Fruit fly (Drosophila melanogaster): Measurements from ENCODE around the gene Jon99Cii.
A peak's percentile ranks its signal among the peaks of the same experiment; 100 is the strongest.

The Jon99Cii gene

DNA sequence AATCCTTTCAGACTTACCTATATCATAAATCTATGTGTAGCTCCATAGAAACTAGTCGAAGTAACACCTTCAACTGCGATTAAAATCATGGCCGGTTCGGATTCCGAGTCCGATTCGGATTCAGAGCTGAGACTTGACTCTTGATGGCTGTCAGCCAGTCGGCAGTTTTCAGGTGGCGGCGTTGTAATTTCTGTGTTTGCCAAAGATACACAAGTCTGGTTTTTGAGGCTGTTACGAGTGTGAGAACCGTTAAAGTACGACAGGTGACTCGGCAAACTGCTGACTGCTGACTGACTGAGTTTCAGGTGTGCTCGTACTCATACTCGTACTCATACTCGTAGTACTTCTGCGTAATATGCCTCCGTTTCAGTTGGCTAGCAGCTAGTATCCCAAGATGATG is 33.2 kb downstream of the Jon99Cii start (continued):
- TF ChIP-seq pan (optimal IDR thresholded peaks at IDR 0.05): no peak
- no peak for TF ChIP-seq fru (GFP tag; optimal IDR thresholded peaks at IDR 0.05)
- peak; percentile 21 for TF ChIP-seq rgr (GFP tag; optimal IDR thresholded peaks at IDR 0.05)
- no peak for TF ChIP-seq dsf (GFP tag; optimal IDR thresholded peaks at IDR 0.05; ENCODE audit: borderline replicate concordance)

DNA sequence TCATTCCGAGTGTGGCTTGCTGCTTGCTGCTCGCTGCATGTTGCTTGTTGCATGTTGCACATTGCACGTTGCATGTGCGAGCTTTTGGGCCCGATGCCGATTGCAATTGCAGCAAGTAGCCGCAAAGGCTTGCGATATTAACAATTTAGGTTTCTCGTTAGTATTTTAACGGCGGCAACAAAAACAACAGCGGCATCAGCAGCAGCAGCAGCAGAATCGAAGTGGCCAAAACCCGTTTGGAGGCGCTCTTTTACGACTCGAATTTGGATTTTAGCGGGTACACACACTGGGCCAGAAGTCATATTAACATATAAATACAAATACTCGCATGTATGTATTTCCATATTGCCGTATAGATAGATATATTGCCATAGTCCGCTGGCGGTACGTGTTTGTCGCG is 44.1 kb downstream of the Jon99Cii start:
- TF ChIP-seq HLH106 (tag; optimal IDR thresholded peaks at IDR 0.05): no peak
- no peak for TF ChIP-seq CrebA (GFP tag; optimal IDR thresholded peaks at IDR 0.05; ENCODE audit: borderline replicate concordance)
- TF ChIP-seq pan (optimal IDR thresholded peaks at IDR 0.05): no peak
- TF ChIP-seq Vsx2 (GFP tag; optimal IDR thresholded peaks at IDR 0.05; ENCODE audit: partially characterized antibody): no peak
- TF ChIP-seq dsf (GFP tag; optimal IDR thresholded peaks at IDR 0.05; ENCODE audit: borderline replicate concordance): no peak
- no peak for TF ChIP-seq Dfd (GFP tag; optimal IDR thresholded peaks at IDR 0.05)

DNA sequence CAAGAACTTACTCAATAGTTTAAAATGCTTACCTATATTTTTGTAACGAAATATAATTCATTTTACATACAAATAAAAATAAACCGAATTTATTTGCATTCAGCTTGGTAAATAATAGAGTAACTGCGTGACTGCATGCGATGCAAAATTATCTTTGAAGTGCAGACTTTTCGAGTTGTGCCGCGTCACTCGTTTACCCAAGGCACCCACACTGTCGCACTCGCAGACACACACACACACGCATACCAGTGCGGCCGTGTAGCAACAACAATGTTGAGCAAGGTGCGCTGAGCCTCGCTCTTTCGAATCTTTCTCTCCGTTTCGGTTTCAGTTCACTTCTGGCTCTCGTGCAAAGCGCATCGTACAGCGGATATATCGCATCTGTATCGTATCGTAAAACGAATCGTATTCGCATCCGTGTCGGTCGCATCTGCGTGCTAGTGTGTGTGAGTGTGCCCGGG is 47.7 kb downstream of the Jon99Cii start, which contains the start of gene CG31038:
CG31038 (plus strand) TSS at position 327 of the 461 bp plus-strand sequence.
- TF ChIP-seq Rel (GFP tag; optimal IDR thresholded peaks at IDR 0.05) (no peak), Rel (tag; optimal IDR thresholded peaks at IDR 0.05) (peak; percentile 67), GATAd (GFP tag; optimal IDR thresholded peaks at IDR 0.05) (no peak), Vsx2 (GFP tag; optimal IDR thresholded peaks at IDR 0.05; ENCODE audit: partially characterized antibody) (peak; percentile 46), brk (GFP tag; optimal IDR thresholded peaks at IDR 0.05) (peak; percentile 71), Jra (GFP tag; optimal IDR thresholded peaks at IDR 0.05) (peak; percentile 43), dsf (GFP tag; optimal IDR thresholded peaks at IDR 0.05; ENCODE audit: borderline replicate concordance) (no peak), OdsH (GFP tag; optimal IDR thresholded peaks at IDR 0.05) (peak; percentile 59), Hr83 (GFP tag; optimal IDR thresholded peaks at IDR 0.05; ENCODE audit: poor library complexity, severe bottlenecking) (peak; percentile 78), CrebA (GFP tag; optimal IDR thresholded peaks at IDR 0.05; ENCODE audit: borderline replicate concordance) (no peak), Myc (optimal IDR thresholded peaks at IDR 0.05) (no peak), N (GFP tag; optimal IDR thresholded peaks at IDR 0.05) (peak; percentile 34), foxo (GFP tag; optimal IDR thresholded peaks at IDR 0.05) (peak in 1 of 2 experiments; percentile 37), Dfd (GFP tag; optimal IDR thresholded peaks at IDR 0.05) (no peak), Hnf4 (GFP tag; optimal IDR thresholded peaks at IDR 0.05) (peak; percentile 63), sage (GFP tag; optimal IDR thresholded peaks at IDR 0.05) (peak; percentile 62), lola (GFP tag; optimal IDR thresholded peaks at IDR 0.05) (no peak), jim (GFP tag; optimal IDR thresholded peaks at IDR 0.05) (no peak), HLH106 (tag; optimal IDR thresholded peaks at IDR 0.05) (peak; percentile 35), CG9705 (GFP tag; optimal IDR thresholded peaks at IDR 0.05) (no peak), sv (GFP tag; optimal IDR thresholded peaks at IDR 0.05) (no peak), tai (GFP tag; optimal IDR thresholded peaks at IDR 0.05) (no peak), psq (GFP tag; optimal IDR thresholded peaks at IDR 0.05) (peak; percentile 44), pan (optimal IDR thresholded peaks at IDR 0.05) (no peak), dmrt93B (GFP tag; optimal IDR thresholded peaks at IDR 0.05) (peak; percentile 16), fru (GFP tag; optimal IDR thresholded peaks at IDR 0.05) (peak; percentile 51), Abd-B (GFP tag; optimal IDR thresholded peaks at IDR 0.05) (no peak), dl (GFP tag; optimal IDR thresholded peaks at IDR 0.05; ENCODE audit: insufficient read depth in 1 of 2, partially characterized antibody in 2 of 2) (peak; percentile 66 to 76), usp (GFP tag; optimal IDR thresholded peaks at IDR 0.05) (no peak), Sp1 (GFP tag; optimal IDR thresholded peaks at IDR 0.05) (peak; percentile 39), ey (GFP tag; optimal IDR thresholded peaks at IDR 0.05) (peak; percentile 55), woc (GFP tag; optimal IDR thresholded peaks at IDR 0.05) (peak; percentile 92), CG32264 (GFP tag; optimal IDR thresholded peaks at IDR 0.05) (no peak), Mio (GFP tag; optimal IDR thresholded peaks at IDR 0.05) (no peak), Dif (GFP tag; optimal IDR thresholded peaks at IDR 0.05; ENCODE audit: partially characterized antibody) (peak; percentile 92), rgr (GFP tag; optimal IDR thresholded peaks at IDR 0.05) (peak; percentile 15), br (GFP tag; optimal IDR thresholded peaks at IDR 0.05) (peak; percentile 59), h (GFP tag; optimal IDR thresholded peaks at IDR 0.05) (peak; percentile 65), Hr78 (GFP tag; optimal IDR thresholded peaks at IDR 0.05) (no peak)

Measured in whole organism, wandering third instar larva.